Worm (Caenorhabditis elegans) whole organism, L4 larva: ENCODE measurements around the gene xpo-1.

ENCODE experiments used
- F10B5.3 ChIP-seq: sonication (generic microtip); optimal IDR thresholded peaks from 2 replicates; lab custom pipeline; 2016; ENCODE audit warnings: mild to moderate bottlenecking, missing genetic modification characterization, missing compliant biosample characterization
- F26F4.8 ChIP-seq: fragments of 200-800 bp; sonication (Bioruptor generic); conservative IDR thresholded peaks from 2 replicates; pipeline ENCODE4 v1.3.6; 2022; ENCODE audit warnings: missing genetic modification characterization, missing compliant biosample characterization
- F37D6.2 ChIP-seq: sonication (generic microtip); optimal IDR thresholded peaks from 2 replicates; lab custom pipeline; 2016; ENCODE audit warnings: mild to moderate bottlenecking, missing genetic modification characterization, missing compliant biosample characterization
- F44E2.7 ChIP-seq: fragments of 200-800 bp; sonication (Bioruptor generic); IDR thresholded peaks from 2 replicates; pipeline ENCODE4 v2.1.2; 2022; ENCODE audit warnings: missing genetic modification characterization, missing compliant biosample characterization
- Y105C5A.15 ChIP-seq: fragments of 200-800 bp; sonication (Bioruptor generic); IDR thresholded peaks from 2 replicates; pipeline ENCODE4 v1.3.6; 2022; ENCODE audit warnings: missing genetic modification characterization, missing compliant biosample characterization
- Y48G9A.11 ChIP-seq: fragments of 200-800 bp; sonication (Bioruptor generic); IDR thresholded peaks from 2 replicates; pipeline ENCODE4 v1.3.6; 2022; ENCODE audit warnings: missing genetic modification reagents, missing genetic modification characterization, missing compliant biosample characterization
- Y5F2A.4 ChIP-seq: fragments of 200-800 bp; sonication (Bioruptor generic); optimal IDR thresholded peaks from 2 replicates; lab custom pipeline; 2018; ENCODE audit warnings: mild to moderate bottlenecking, missing genetic modification characterization, missing compliant biosample characterization
- ZK337.2 ChIP-seq: fragments of 200-800 bp; sonication (Bioruptor generic); IDR thresholded peaks from 2 replicates; pipeline ENCODE4 v1.3.6; 2022; ENCODE audit warnings: missing genetic modification reagents, missing genetic modification characterization, missing compliant biosample characterization
- ZK546.5 ChIP-seq, 2 experiments: sonication (generic microtip); optimal IDR thresholded peaks; 2 replicates each; lab custom pipeline; 2017; ENCODE audit warnings: missing biosample characterization in 2 of 2, missing genetic modification characterization in 2 of 2
- aha-1 ChIP-seq: fragments of 150-350 bp; peaks from one replicate; lab custom pipeline; 2014; ENCODE audit warnings: missing biosample characterization, missing genetic modification characterization
- arid-1 ChIP-seq: fragments of 200-800 bp; sonication (Bioruptor generic); conservative IDR thresholded peaks from 2 replicates; pipeline ENCODE4 v1.3.6; 2022; ENCODE audit warnings: missing genetic modification reagents, missing genetic modification characterization, missing compliant biosample characterization
- ceh-20 ChIP-seq: fragments of 200-800 bp; sonication (Bioruptor generic); IDR thresholded peaks from 2 replicates; pipeline ENCODE4 v1.3.6; 2022; ENCODE audit warnings: missing genetic modification reagents, missing genetic modification characterization, missing compliant biosample characterization
- ceh-28 ChIP-seq: fragments of 150-350 bp; optimal IDR thresholded peaks from 2 replicates; lab custom pipeline; 2014; ENCODE audit warnings: missing biosample characterization, missing genetic modification reagents, missing genetic modification characterization
- ceh-62 ChIP-seq: sonication (generic microtip); optimal IDR thresholded peaks from 2 replicates; lab custom pipeline; 2017; ENCODE audit warnings: missing biosample characterization, missing genetic modification characterization
- ceh-82 ChIP-seq: sonication (generic microtip); optimal IDR thresholded peaks from 2 replicates; lab custom pipeline; 2017; ENCODE audit warnings: missing biosample characterization, missing genetic modification characterization
- ctbp-1 ChIP-seq: fragments of 200-800 bp; sonication (Bioruptor generic); IDR thresholded peaks from 2 replicates; pipeline ENCODE4 v1.3.6; 2022; ENCODE audit warnings: missing genetic modification reagents, missing genetic modification characterization, missing compliant biosample characterization
- daf-12 ChIP-seq: fragments of 150-350 bp; optimal IDR thresholded peaks from 2 replicates; lab custom pipeline; 2014; ENCODE audit warnings: missing biosample characterization, missing genetic modification reagents, missing genetic modification characterization
- daf-16 ChIP-seq, 3 experiments: sonication (generic microtip); optimal IDR thresholded peaks; 2 replicates each; lab custom pipeline; 2016 to 2017; ENCODE audit warnings: missing genetic modification characterization in 3 of 3, missing genetic modification reagents in 3 of 3, mild to moderate bottlenecking in 2 of 3, missing compliant biosample characterization in 2 of 3, missing biosample characterization in 1 of 3, moderate library complexity in 1 of 3
- daf-19 ChIP-seq: fragments of 200-800 bp; sonication (Bioruptor generic); conservative IDR thresholded peaks from 2 replicates; pipeline ENCODE4 v1.3.6; 2022; ENCODE audit warnings: missing genetic modification characterization, missing compliant biosample characterization
- dve-1 ChIP-seq: sonication (generic microtip); optimal IDR thresholded peaks from 2 replicates; lab custom pipeline; 2017; ENCODE audit warnings: antibody characterized with exemption, mild to moderate bottlenecking, missing genetic modification characterization, missing compliant biosample characterization; ENCODE audit not compliant: insufficient read depth
- egl-27 ChIP-seq: sonication (generic microtip); optimal IDR thresholded peaks from 3 replicates; lab custom pipeline; 2017; ENCODE audit warnings: missing biosample characterization, missing genetic modification reagents, missing genetic modification characterization
- egl-43 ChIP-seq: fragments of 200-800 bp; sonication (Bioruptor generic); IDR thresholded peaks from 2 replicates; pipeline ENCODE4 v1.3.6; 2022; ENCODE audit warnings: missing genetic modification reagents, missing genetic modification characterization, missing compliant biosample characterization
- fkh-10 ChIP-seq: fragments of 150-350 bp; optimal IDR thresholded peaks from 2 replicates; lab custom pipeline; 2014; ENCODE audit warnings: missing biosample characterization, missing genetic modification reagents, missing genetic modification characterization
- gei-8 ChIP-seq: fragments of 200-800 bp; sonication (Bioruptor generic); optimal IDR thresholded peaks from 2 replicates; lab custom pipeline; 2018; ENCODE audit warnings: mild to moderate bottlenecking, missing genetic modification characterization, missing compliant biosample characterization
- hlh-30 ChIP-seq: sonication (generic microtip); optimal IDR thresholded peaks from 2 replicates; lab custom pipeline; 2017; ENCODE audit warnings: antibody characterized with exemption, mild to moderate bottlenecking, missing genetic modification characterization, missing compliant biosample characterization; ENCODE audit not compliant: insufficient read depth
- jun-1 ChIP-seq: fragments of 150-350 bp; optimal IDR thresholded peaks from 2 replicates; lab custom pipeline; 2014; ENCODE audit warnings: missing biosample characterization, missing genetic modification reagents, missing genetic modification characterization
- lin-1 ChIP-seq: fragments of 200-800 bp; sonication (Bioruptor generic); IDR thresholded peaks from 2 replicates; pipeline ENCODE4 v1.3.6; 2022; ENCODE audit warnings: missing genetic modification reagents, missing genetic modification characterization, missing compliant biosample characterization
- lin-15B ChIP-seq: fragments of 150-350 bp; sonication (generic microtip); optimal IDR thresholded peaks from 3 replicates; lab custom pipeline; 2014; ENCODE audit warnings: missing biosample characterization, missing genetic modification characterization
- lin-38 ChIP-seq: fragments of 200-800 bp; sonication (Bioruptor generic); IDR thresholded peaks from 2 replicates; pipeline ENCODE4 v1.3.6; 2022; ENCODE audit warnings: missing genetic modification reagents, missing genetic modification characterization, missing compliant biosample characterization
- lin-39 ChIP-seq: fragments of 150-350 bp; optimal IDR thresholded peaks from 2 replicates; lab custom pipeline; 2014; ENCODE audit warnings: missing biosample characterization, missing genetic modification reagents, missing genetic modification characterization
- lsy-2 ChIP-seq, 2 experiments: fragments of 150-350 bp in 1 of 2; sonication (generic microtip) in 1 of 2; optimal IDR thresholded peaks; 2 replicates each; lab custom pipeline; 2014 to 2017; ENCODE audit warnings: missing biosample characterization in 2 of 2, missing genetic modification characterization in 2 of 2
- madf-5 ChIP-seq, 2 experiments: fragments of 200-800 bp; sonication (Bioruptor generic); IDR thresholded peaks; 2 replicates each; pipeline ENCODE4 v1.3.6; 2022; ENCODE audit warnings: missing compliant biosample characterization in 2 of 2, missing genetic modification characterization in 2 of 2
- mdt-29 ChIP-seq: fragments of 200-800 bp; sonication (Bioruptor generic); IDR thresholded peaks from 2 replicates; pipeline ENCODE4 v1.3.6; 2022; ENCODE audit warnings: missing genetic modification reagents, missing genetic modification characterization, missing compliant biosample characterization
- mxl-3 ChIP-seq: fragments of 200-800 bp; sonication (Bioruptor generic); optimal IDR thresholded peaks from 2 replicates; lab custom pipeline; 2018; ENCODE audit warnings: mild to moderate bottlenecking, missing genetic modification characterization, missing compliant biosample characterization
- nhr-102 ChIP-seq: sonication (generic microtip); optimal IDR thresholded peaks from 2 replicates; lab custom pipeline; 2016; ENCODE audit warnings: mild to moderate bottlenecking, missing genetic modification characterization, moderate library complexity, missing compliant biosample characterization
- nhr-237 ChIP-seq: sonication (generic microtip); optimal IDR thresholded peaks from 2 replicates; lab custom pipeline; 2017; ENCODE audit warnings: missing biosample characterization, missing genetic modification characterization
- nhr-42 ChIP-seq: fragments of 200-800 bp; sonication (Bioruptor generic); IDR thresholded peaks from 2 replicates; pipeline ENCODE4 v1.3.6; 2022; ENCODE audit warnings: missing genetic modification characterization, missing compliant biosample characterization
- nhr-76 ChIP-seq: fragments of 150-350 bp; optimal IDR thresholded peaks from 2 replicates; lab custom pipeline; 2014; ENCODE audit warnings: missing biosample characterization, missing genetic modification characterization
- pha-4 ChIP-seq, 2 experiments: fragments of 150-350 bp in 1 of 2; fragments of 200-800 bp in 1 of 2; sonication (Bioruptor generic) in 1 of 2; IDR thresholded peaks in 1 of 2; optimal IDR thresholded peaks in 1 of 2; 2 replicates each; pipeline versions ENCODE4 v1.3.6 to Lab custom; 2014 to 2022; ENCODE audit warnings: missing genetic modification characterization in 2 of 2, missing genetic modification reagents in 2 of 2, missing biosample characterization in 1 of 2, missing compliant biosample characterization in 1 of 2
- pqm-1 ChIP-seq: sonication (generic microtip); optimal IDR thresholded peaks from 2 replicates; lab custom pipeline; 2017; ENCODE audit warnings: missing biosample characterization, missing genetic modification characterization
- saeg-2 ChIP-seq: fragments of 200-800 bp; sonication (Bioruptor generic); IDR thresholded peaks from 2 replicates; pipeline ENCODE4 v1.3.6; 2022; ENCODE audit warnings: missing genetic modification reagents, missing genetic modification characterization, missing compliant biosample characterization
- sdz-12 ChIP-seq: fragments of 200-800 bp; sonication (Bioruptor generic); optimal IDR thresholded peaks from 2 replicates; lab custom pipeline; 2018; ENCODE audit warnings: mild to moderate bottlenecking, missing genetic modification characterization, missing compliant biosample characterization
- snpc-1.2 ChIP-seq: fragments of 200-800 bp; sonication (Bioruptor generic); IDR thresholded peaks from 2 replicates; pipeline ENCODE4 v1.3.6; 2022; ENCODE audit warnings: missing genetic modification reagents, missing genetic modification characterization, missing compliant biosample characterization
- spr-1 ChIP-seq: sonication (generic microtip); optimal IDR thresholded peaks from 2 replicates; lab custom pipeline; 2016; ENCODE audit warnings: mild to moderate bottlenecking, missing genetic modification characterization, missing compliant biosample characterization
- unc-39 ChIP-seq: sonication (generic microtip); optimal IDR thresholded peaks from 2 replicates; lab custom pipeline; 2017; ENCODE audit warnings: missing biosample characterization, missing genetic modification characterization
- zag-1 ChIP-seq: fragments of 150-350 bp; optimal IDR thresholded peaks from 2 replicates; lab custom pipeline; 2014; ENCODE audit warnings: missing biosample characterization, missing genetic modification characterization
- zfp-3 ChIP-seq: fragments of 200-800 bp; sonication (Bioruptor generic); conservative IDR thresholded peaks from 2 replicates; pipeline ENCODE4 v1.3.6; 2022; ENCODE audit warnings: missing genetic modification reagents, missing genetic modification characterization, missing compliant biosample characterization
- zip-11 ChIP-seq: fragments of 200-800 bp; sonication (Bioruptor generic); IDR thresholded peaks from 2 replicates; pipeline ENCODE4 v1.3.6; 2022; ENCODE audit warnings: missing genetic modification characterization, missing compliant biosample characterization
- zip-2 ChIP-seq: fragments of 150-350 bp; optimal IDR thresholded peaks from 2 replicates; lab custom pipeline; 2014; ENCODE audit warnings: missing biosample characterization, missing genetic modification characterization
- ztf-7 ChIP-seq: fragments of 150-350 bp; optimal IDR thresholded peaks from 2 replicates; lab custom pipeline; 2014; ENCODE audit warnings: missing biosample characterization, missing genetic modification characterization

Gene xpo-1

DNA sequence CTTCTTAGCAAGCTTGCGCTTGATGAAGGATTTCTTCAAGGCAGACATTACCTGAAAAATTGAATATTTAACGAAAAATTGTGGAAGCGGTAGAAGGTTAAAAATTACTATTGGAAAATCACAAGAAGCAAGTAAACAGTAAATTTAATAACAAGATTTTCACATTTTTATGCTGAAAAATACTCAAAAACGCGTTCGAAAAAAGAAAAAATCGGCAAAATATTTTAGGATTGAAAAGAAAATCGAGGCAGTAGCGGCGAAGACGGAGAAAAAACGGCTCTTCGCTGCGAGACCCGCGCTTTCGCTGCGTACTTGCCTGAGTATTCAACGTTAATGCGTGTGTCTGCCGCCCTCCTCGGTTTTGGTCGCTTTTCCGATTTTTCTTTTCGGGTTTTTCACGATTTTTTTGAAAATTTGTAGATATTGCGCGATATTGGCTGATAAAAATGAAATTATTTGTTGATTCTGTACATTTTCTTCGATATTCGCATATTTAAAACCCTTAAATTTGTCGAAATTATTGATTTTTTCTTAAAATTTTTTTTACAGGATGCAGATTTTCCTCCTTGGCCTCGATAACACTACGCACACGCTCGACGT is 28.7 kb upstream of the xpo-1 start, which contains the start of the genes rpl-39 and rps-30 (continued):
- no peak for TF ChIP-seq daf-16 (GFP tag; optimal IDR thresholded peaks at IDR 0.05; lab: Kevin White, UChicago)
- TF ChIP-seq daf-16 (tag; optimal IDR thresholded peaks at IDR 0.05; lab: Kevin White, UChicago), result no peak
- TF ChIP-seq nhr-237, result no peak
- TF ChIP-seq pqm-1 (tag; lab: Kevin White, UChicago), result peak; percentile 11
- no peak for TF ChIP-seq zfp-3
- peak; percentile 4 to 91 for TF ChIP-seq lsy-2 (tag; optimal IDR thresholded peaks at IDR 0.05; lab: Kevin White, UChicago)
- TF ChIP-seq snpc-1.2 (GFP tag; lab: Robert Waterston, UW), result no peak
- no peak for TF ChIP-seq lin-39
- TF ChIP-seq ceh-20 (GFP tag; lab: Robert Waterston, UW), result peak; percentile 80
- no peak for TF ChIP-seq unc-39
- 0 out of 2 replicates have a peak, but pooled peaks have one; percentile 38 for TF ChIP-seq pha-4 (GFP tag; IDR thresholded peaks at IDR 0.05; lab: Robert Waterston, UW)
- TF ChIP-seq pha-4 (tag; optimal IDR thresholded peaks at IDR 0.05; lab: Kevin White, UChicago), result peak; percentile 1
- 0 out of 2 replicates have a peak, but pooled peaks have one; percentile 53 for TF ChIP-seq Y48G9A.11 (GFP tag; lab: Robert Waterston, UW)
- TF ChIP-seq zag-1 (tag; lab: Kevin White, UChicago), result no peak
- no peak for TF ChIP-seq egl-43 (GFP tag; lab: Robert Waterston, UW)
- peak; percentile 69 for TF ChIP-seq spr-1
- no peak for TF ChIP-seq Y105C5A.15 (GFP tag; lab: Robert Waterston, UW)
- TF ChIP-seq nhr-102, result peak; percentile 33
- 0 out of 2 replicates have a peak, but pooled peaks have one; percentile 26 for TF ChIP-seq arid-1 (GFP tag; lab: Robert Waterston, UW)
- no peak for TF ChIP-seq F26F4.8 (GFP tag; lab: Robert Waterston, UW)
- TF ChIP-seq hlh-30, result peak; percentile 78
- TF ChIP-seq gei-8 (GFP tag; lab: Kevin White, UChicago), result no peak
- TF ChIP-seq sdz-12 (GFP tag; lab: Kevin White, UChicago), result no peak
- TF ChIP-seq zip-2 (tag; lab: Kevin White, UChicago), result no peak
- TF ChIP-seq egl-27 (tag; lab: Kevin White, UChicago), result no peak
- TF ChIP-seq ztf-7 (tag; lab: Kevin White, UChicago), result peak; percentile 20
- TF ChIP-seq F44E2.7 (GFP tag; lab: Robert Waterston, UW), result no peak
- TF ChIP-seq zip-11 (GFP tag; lab: Robert Waterston, UW), result no peak
- peak; percentile 80 for TF ChIP-seq lin-38
- no peak for TF ChIP-seq lin-1
- no peak for TF ChIP-seq nhr-76 (tag; lab: Kevin White, UChicago)
- TF ChIP-seq ZK546.5 (tag; optimal IDR thresholded peaks at IDR 0.05; lab: Kevin White, UChicago), result no peak
- TF ChIP-seq jun-1, result peak; percentile 4
- TF ChIP-seq ceh-28 (tag; lab: Kevin White, UChicago), result no peak
- peak; percentile 83 for TF ChIP-seq dve-1 (tag; lab: Kevin White, UChicago)
- peak; percentile 61 for TF ChIP-seq fkh-10 (GFP tag; lab: Kevin White, UChicago)
- no peak for TF ChIP-seq lin-15B
- TF ChIP-seq mxl-3, result peak; percentile 46
- no peak for TF ChIP-seq madf-5 (GFP tag; IDR thresholded peaks at IDR 0.05; lab: Robert Waterston, UW)
- no peak for TF ChIP-seq ctbp-1 (GFP tag; lab: Robert Waterston, UW)
- peak; percentile 74; the same call in 1 of the 2 replicates for TF ChIP-seq nhr-42
- TF ChIP-seq ceh-82 (tag; lab: Kevin White, UChicago), result no peak
- no peak for TF ChIP-seq ceh-62
- no peak for TF ChIP-seq Y5F2A.4
- TF ChIP-seq saeg-2 (GFP tag; lab: Robert Waterston, UW), result no peak
- no peak for TF ChIP-seq ZK337.2 (GFP tag; lab: Robert Waterston, UW)
- TF ChIP-seq aha-1 (tag; lab: Kevin White, UChicago), result peak; percentile 48
- TF ChIP-seq mdt-29, result no peak
- no peak for TF ChIP-seq daf-12
- no peak for TF ChIP-seq daf-19 (GFP tag; lab: Robert Waterston, UW)
- no peak for TF ChIP-seq F10B5.3 (tag; lab: Kevin White, UChicago)
- peak; percentile 16 for TF ChIP-seq F37D6.2 (tag; lab: Kevin White, UChicago)
